Worm (Caenorhabditis elegans): ENCODE measurements around the gene clec-134.

Gene clec-134

ce11 chrII:3570927-3571538 is 8.8 kb upstream of the clec-134 start, which contains the start of the genes clec-128 and clec-129:
Gene clec-128, minus strand, starts transcription at chrII:3571027.
Gene clec-129, plus strand, starts transcription at chrII:3571488.
- TF ChIP-seq elt-2 (tag; optimal IDR thresholded peaks at IDR 0.05) (no peak), unc-62 (GFP tag; optimal IDR thresholded peaks at IDR 0.05) (no peak), ceh-8 (GFP tag; optimal IDR thresholded peaks at IDR 0.05) (no peak), ama-1 (optimal IDR thresholded peaks at IDR 0.05) (no peak), nhr-76 (tag; optimal IDR thresholded peaks at IDR 0.05) (no peak), unc-86 (tag; optimal IDR thresholded peaks at IDR 0.05) (no peak), Y116A8C.19 (tag; optimal IDR thresholded peaks at IDR 0.05; ENCODE audit: borderline replicate concordance) (no peak), nhr-20 (tag; optimal IDR thresholded peaks at IDR 0.05) (no peak), fkh-10 (GFP tag; optimal IDR thresholded peaks at IDR 0.05) (no peak), dpl-1 (GFP tag; optimal IDR thresholded peaks at IDR 0.05) (no peak), pag-3 (tag; optimal IDR thresholded peaks at IDR 0.05; ENCODE audit: borderline replicate concordance, insufficient read depth) (no peak), nhr-28 (tag; optimal IDR thresholded peaks at IDR 0.05) (no peak), nhr-84 (tag; optimal IDR thresholded peaks at IDR 0.05) (no peak)

DNA sequence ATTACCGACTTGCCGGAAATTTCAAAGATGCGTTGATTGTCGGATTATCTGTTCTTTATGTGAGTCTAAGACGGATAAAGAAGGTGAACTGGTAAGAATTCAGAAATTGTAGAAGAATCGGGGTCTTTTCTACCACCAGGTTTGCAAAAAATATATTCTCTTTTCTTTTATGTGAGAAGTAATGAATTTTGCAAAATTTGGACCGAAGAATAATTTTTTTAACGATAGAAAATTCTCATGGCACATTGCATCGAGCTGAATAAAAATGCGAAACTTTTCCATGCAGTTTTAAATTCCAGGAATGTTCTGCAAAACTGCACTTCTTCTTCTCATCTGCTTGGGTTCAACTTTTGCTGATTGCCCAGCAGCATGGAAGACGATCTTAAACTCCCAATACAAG is 6.6 kb upstream of the clec-134 start, which contains the start of gene clec-130:
Gene clec-130, plus strand, starts transcription at position 301 of the 400 bp plus-strand sequence.
- TF ChIP-seq nhr-71 (tag; optimal IDR thresholded peaks at IDR 0.05) (no peak), aha-1 (tag; optimal IDR thresholded peaks at IDR 0.05) (no peak), nhr-90 (tag; optimal IDR thresholded peaks at IDR 0.05; ENCODE audit: poor library complexity) (no peak), nhr-85 (tag) (no peak), egl-27 (tag; optimal IDR thresholded peaks at IDR 0.05) (no peak), pag-3 (tag; optimal IDR thresholded peaks at IDR 0.05; ENCODE audit: borderline replicate concordance, insufficient read depth) (no peak), ceh-63 (GFP tag; optimal IDR thresholded peaks at IDR 0.05) (no peak), C16A3.4 (tag; optimal IDR thresholded peaks at IDR 0.05) (no peak), efl-1 (optimal IDR thresholded peaks at IDR 0.05) (no peak), efl-1 (GFP tag; optimal IDR thresholded peaks at IDR 0.05 in 1 of 2) (no peak), C34B4.2 (tag; optimal IDR thresholded peaks at IDR 0.05) (no peak), mep-1 (tag; optimal IDR thresholded peaks at IDR 0.05) (no peak), rnt-1 (tag; optimal IDR thresholded peaks at IDR 0.05) (no peak), sptf-1 (tag; optimal IDR thresholded peaks at IDR 0.05) (no peak), nhr-28 (tag; optimal IDR thresholded peaks at IDR 0.05) (no peak), unc-98 (GFP tag; IDR thresholded peaks at IDR 0.05) (no peak), elt-2 (tag; optimal IDR thresholded peaks at IDR 0.05) (no peak), ets-5 (GFP tag; IDR thresholded peaks at IDR 0.05) (no peak), snu-23 (GFP tag; optimal IDR thresholded peaks at IDR 0.05) (no peak), pqm-1 (tag; optimal IDR thresholded peaks at IDR 0.05) (no peak)

ce11 chrII:3576742-3577141 is 3.1 kb upstream of the clec-134 start, which contains the start of gene clec-132:
Gene clec-132, plus strand, starts transcription at chrII:3577042.
- TF ChIP-seq skn-1 (tag; optimal IDR thresholded peaks at IDR 0.05): no peak
- TF ChIP-seq nhr-77 (tag; optimal IDR thresholded peaks at IDR 0.05): no peak
- no peak for TF ChIP-seq mdl-1 (tag; optimal IDR thresholded peaks at IDR 0.05)
- TF ChIP-seq lin-35 (GFP tag; optimal IDR thresholded peaks at IDR 0.05): no peak
- TF ChIP-seq pqm-1 (tag; optimal IDR thresholded peaks at IDR 0.05): no peak
- no peak for TF ChIP-seq mep-1 (tag; optimal IDR thresholded peaks at IDR 0.05)
- no peak for TF ChIP-seq F16B12.6 (tag; optimal IDR thresholded peaks at IDR 0.05)
- TF ChIP-seq unc-30 (tag; optimal IDR thresholded peaks at IDR 0.05): no peak
- TF ChIP-seq jun-1 (tag; optimal IDR thresholded peaks at IDR 0.05): no peak
- no peak for TF ChIP-seq tlp-1 (tag; optimal IDR thresholded peaks at IDR 0.05)

DNA sequence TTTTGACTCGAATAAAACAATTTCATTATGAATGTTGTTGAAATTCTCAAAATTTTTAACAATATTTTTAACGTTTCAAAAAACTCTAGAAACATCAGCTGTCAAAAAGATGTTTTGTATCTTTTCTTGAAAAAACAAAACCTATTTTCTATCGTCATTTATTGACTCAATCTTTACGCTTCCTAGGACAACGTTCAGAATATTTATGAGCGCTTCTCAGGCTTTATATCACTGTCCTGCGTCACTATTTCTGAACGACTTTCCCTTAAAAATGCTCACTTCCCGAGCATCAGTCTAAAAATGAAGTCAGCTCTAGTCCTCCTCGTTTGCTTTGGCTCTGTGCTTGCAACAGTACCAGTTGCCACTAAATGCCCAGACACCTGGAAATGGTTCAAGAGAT is 1.7 kb upstream of the clec-134 start, which contains the start of gene clec-133:
Gene clec-133, plus strand, starts transcription at position 301 of the 400 bp plus-strand sequence.
- TF ChIP-seq nhr-71 (tag; optimal IDR thresholded peaks at IDR 0.05) (no peak), mab-9 (GFP tag; IDR thresholded peaks at IDR 0.05) (no peak), sup-37 (GFP tag; optimal IDR thresholded peaks at IDR 0.05) (no peak), unc-62 (GFP tag; optimal IDR thresholded peaks at IDR 0.05) (no peak), ztf-4 (tag; optimal IDR thresholded peaks at IDR 0.05) (no peak), fos-1 (tag; optimal IDR thresholded peaks at IDR 0.05) (no peak), nhr-11 (tag; optimal IDR thresholded peaks at IDR 0.05) (no peak), hpl-2 (GFP tag; optimal IDR thresholded peaks at IDR 0.05) (no peak), unc-130 (tag; optimal IDR thresholded peaks at IDR 0.05) (no peak), hlh-17 (GFP tag; optimal IDR thresholded peaks at IDR 0.05; ENCODE audit: borderline replicate concordance) (no peak), egl-27 (tag; optimal IDR thresholded peaks at IDR 0.05) (no peak), nhr-90 (tag; optimal IDR thresholded peaks at IDR 0.05; ENCODE audit: poor library complexity) (no peak), dpl-1 (GFP tag; optimal IDR thresholded peaks at IDR 0.05) (no peak), lin-35 (GFP tag; optimal IDR thresholded peaks at IDR 0.05) (no peak), dsc-1 (tag; optimal IDR thresholded peaks at IDR 0.05) (no peak)

All from whole organism, L1 larva.